Worm (Caenorhabditis elegans) whole organism, L4/young adult: Measurements from ENCODE around the gene rbm-17.
A peak's percentile ranks its signal among the peaks of the same experiment; 100 is the strongest.

Experiments used
- W03F9.2 ChIP-seq: fragments of 150-350 bp; optimal IDR thresholded peaks from 2 replicates; lab custom pipeline; 2014; ENCODE audit warnings: missing biosample characterization, missing genetic modification characterization
- dao-5 ChIP-seq: sonication (generic microtip); optimal IDR thresholded peaks from 2 replicates; lab custom pipeline; 2016; ENCODE audit warnings: missing genotype, missing genetic modification characterization, moderate library complexity, missing compliant biosample characterization
- him-1 ChIP-seq: sonication (generic microtip); optimal IDR thresholded peaks from 2 replicates; lab custom pipeline; 2016; ENCODE audit warnings: missing genotype, missing genetic modification reagents, missing genetic modification characterization, missing compliant biosample characterization

rbm-17 gene

DNA sequence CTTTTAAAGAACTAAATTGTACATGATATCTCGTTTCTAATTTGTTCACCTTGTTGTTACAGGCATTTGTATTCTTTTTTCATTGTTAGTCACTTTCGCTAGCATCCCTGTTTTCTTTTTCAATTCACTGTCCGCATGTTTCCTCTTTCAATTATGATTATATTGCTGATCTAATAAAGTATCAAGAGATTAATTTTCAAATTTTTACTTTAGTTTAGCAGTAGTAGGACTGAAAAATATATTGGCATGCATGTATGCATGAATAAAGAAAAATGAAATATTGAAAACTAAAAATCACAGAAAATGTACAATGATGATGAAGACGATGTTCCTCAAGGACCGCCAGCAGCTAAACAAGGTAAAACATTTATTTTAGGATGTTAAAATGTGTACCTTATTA is at the start of gene rbm-17:
Gene rbm-17, plus strand, starts transcription at position 301 of the 400 bp plus-strand sequence.
- TF ChIP-seq W03F9.2 (tag; lab: Kevin White, UChicago) (no peak), dao-5 (tag; lab: Kevin White, UChicago) (no peak), him-1 (tag; lab: Kevin White, UChicago) (no peak)

- TF ChIP-seq dao-5 (tag; lab: Kevin White, UChicago): no peak
- no peak for TF ChIP-seq him-1 (tag; lab: Kevin White, UChicago)
Observed at ce11 chrIV:11592165-11592564, 46.0 kb upstream of the rbm-17 start, which contains the start of gene spe-36. Gene spe-36 (minus strand): TSS chrIV:11592265.

DNA sequence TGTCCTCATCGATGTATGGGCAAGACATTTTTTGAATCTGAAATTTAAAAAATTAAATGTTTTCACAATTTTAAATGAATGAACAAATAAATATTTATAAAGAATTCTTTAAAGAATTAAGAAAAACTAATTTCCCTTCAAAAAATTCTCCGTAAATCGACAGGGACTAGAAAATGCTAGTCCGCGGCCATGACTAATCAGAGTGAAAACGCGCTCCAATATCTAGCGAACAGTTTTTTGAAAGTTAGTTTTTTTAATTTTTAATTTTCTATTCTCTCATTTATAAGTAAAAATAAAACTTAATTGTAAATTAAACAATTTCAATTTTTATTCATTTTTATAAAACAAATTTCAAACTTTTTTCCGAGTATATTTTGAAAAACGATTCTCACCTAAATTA is 45.3 kb upstream of the rbm-17 start:
- TF ChIP-seq dao-5 (tag; lab: Kevin White, UChicago) (no peak), him-1 (tag; lab: Kevin White, UChicago) (no peak), W03F9.2 (tag; lab: Kevin White, UChicago) (peak; percentile 88)

DNA sequence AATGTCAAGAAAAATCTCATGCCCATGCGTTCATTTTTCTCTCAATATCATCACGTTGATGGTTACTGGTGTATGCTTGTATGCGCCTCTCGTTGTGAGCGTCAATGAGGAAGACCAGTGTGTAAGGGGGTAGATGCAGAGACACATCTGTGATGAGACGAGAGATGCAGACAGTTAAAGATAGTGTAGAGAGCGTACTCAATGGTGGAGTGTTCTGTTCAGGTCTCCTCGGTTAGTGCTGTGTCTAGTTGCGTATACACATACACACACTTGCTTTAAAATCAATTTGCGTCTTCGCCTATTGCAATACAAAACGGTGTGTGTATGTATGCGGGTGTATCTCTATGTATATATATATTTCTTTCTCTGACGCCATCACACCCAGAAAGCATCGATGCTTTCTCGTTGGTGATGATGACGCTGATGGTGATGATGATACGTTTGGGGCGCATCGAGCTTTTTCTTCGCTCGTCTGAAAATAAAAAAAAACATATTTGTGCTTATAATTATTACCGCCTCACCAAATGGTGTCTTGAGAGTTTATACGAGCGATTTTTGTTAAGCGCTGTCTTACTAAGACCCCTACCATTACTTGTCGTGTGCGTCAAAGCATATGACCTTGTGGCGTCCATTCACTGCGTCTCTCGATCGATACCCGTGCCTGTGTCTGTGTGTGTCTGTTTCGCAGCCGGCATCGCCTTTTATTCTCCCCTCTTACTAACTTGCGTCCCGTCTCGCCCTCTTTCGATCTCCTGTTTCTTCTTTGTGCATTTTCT is 44.5 kb upstream of the rbm-17 start, which contains the start of gene F40F11.3:
Gene F40F11.3, minus strand, starts transcription at position 589 of the 776 bp plus-strand sequence.
- TF ChIP-seq him-1 (tag; lab: Kevin White, UChicago) (no peak), W03F9.2 (tag; lab: Kevin White, UChicago) (peak; percentile 43), dao-5 (tag; lab: Kevin White, UChicago) (no peak)

- TF ChIP-seq dao-5 (tag; lab: Kevin White, UChicago) (no peak), W03F9.2 (tag; lab: Kevin White, UChicago) (no peak), him-1 (tag; lab: Kevin White, UChicago) (peak; percentile 23)
Observed at ce11 chrIV:11594191-11594673, 43.9 kb upstream of the rbm-17 start, which contains the start of gene mig-38. Gene mig-38 (plus strand): TSS chrIV:11594244.

DNA sequence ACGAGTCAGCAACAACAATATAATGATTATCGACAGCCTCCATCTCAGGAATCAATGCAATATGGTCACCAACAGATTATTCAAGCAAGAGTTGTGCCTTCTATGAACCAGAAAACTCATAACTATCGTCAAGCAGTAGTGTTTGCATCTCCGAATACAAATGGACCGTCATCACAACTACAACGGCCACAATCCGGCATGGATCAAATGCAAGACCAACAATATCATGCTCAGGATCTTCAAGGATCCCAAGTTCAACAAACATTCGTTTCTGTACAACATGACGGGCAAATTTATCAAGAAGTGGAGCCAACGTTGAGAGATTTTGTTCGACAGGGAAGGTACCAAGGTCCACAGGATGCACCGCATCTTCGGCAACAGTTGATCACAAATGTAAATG is 41.0 kb upstream of the rbm-17 start:
- TF ChIP-seq dao-5 (tag; lab: Kevin White, UChicago) (no peak), W03F9.2 (tag; lab: Kevin White, UChicago) (no peak), him-1 (tag; lab: Kevin White, UChicago) (no peak)

- no peak for TF ChIP-seq dao-5 (tag; lab: Kevin White, UChicago)
Observed at ce11 chrIV:11599717-11600116, 38.4 kb upstream of the rbm-17 start.

DNA sequence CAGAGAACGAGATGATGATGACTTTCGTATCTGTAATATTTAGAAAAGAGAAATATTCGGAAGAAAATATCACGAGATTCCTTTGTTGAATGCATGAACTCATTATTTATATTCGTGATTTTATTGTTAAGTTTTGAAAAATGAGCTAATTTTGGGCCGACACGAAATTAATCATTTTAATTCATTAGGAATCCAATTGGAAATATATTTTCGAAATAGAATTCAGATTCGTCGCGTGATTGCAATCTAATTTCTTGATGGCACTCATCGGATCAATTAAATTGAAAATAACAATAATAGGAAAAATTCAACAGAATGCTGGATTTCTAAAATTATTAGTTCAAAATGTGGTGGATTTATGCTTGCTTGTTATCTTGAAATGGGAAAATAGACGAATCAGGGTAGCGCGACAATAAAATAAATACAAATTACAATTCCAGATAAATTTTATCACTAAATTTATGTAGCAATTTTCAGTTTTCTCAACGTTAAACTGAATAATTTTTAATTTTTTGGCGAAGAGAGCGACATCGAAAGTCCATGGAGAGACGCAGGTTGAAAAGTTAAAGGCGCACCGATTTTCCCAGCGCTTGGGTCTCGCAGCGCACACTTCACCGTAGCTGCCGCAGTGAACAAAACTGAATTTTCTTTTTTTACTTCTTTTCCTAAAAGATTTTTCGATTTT is 36.3 kb upstream of the rbm-17 start:
- TF ChIP-seq dao-5 (tag; lab: Kevin White, UChicago) (no peak), him-1 (tag; lab: Kevin White, UChicago) (peak; percentile 38), W03F9.2 (tag; lab: Kevin White, UChicago) (peak; percentile 88)

ce11 chrIV:11602498-11603068 is 35.5 kb upstream of the rbm-17 start, which contains the start of gene rps-11:
Gene rps-11 (plus strand): TSS chrIV:11602641.
- no peak for TF ChIP-seq dao-5 (tag; lab: Kevin White, UChicago)
- no peak for TF ChIP-seq W03F9.2 (tag; lab: Kevin White, UChicago)
- TF ChIP-seq him-1 (tag; lab: Kevin White, UChicago): no peak

- no peak for TF ChIP-seq W03F9.2 (tag; lab: Kevin White, UChicago)
Observed at ce11 chrIV:11603265-11603840, 34.8 kb upstream of the rbm-17 start.

- TF ChIP-seq dao-5 (tag; lab: Kevin White, UChicago) (no peak), W03F9.2 (tag; lab: Kevin White, UChicago) (peak; percentile 89), him-1 (tag; lab: Kevin White, UChicago) (no peak)
Observed at ce11 chrIV:11604909-11605308, 33.2 kb upstream of the rbm-17 start, which contains the start of the genes ragc-1 and Y24F12A.1. Gene ragc-1 (minus strand): TSS chrIV:11604933. Gene Y24F12A.1 (plus strand): TSS chrIV:11605254.

ce11 chrIV:11620909-11621308 is 17.2 kb upstream of the rbm-17 start, which contains the start of gene dsl-5:
Gene dsl-5 (minus strand): TSS chrIV:11621009.
- TF ChIP-seq dao-5 (tag; lab: Kevin White, UChicago) (no peak), W03F9.2 (tag; lab: Kevin White, UChicago) (no peak), him-1 (tag; lab: Kevin White, UChicago) (no peak)

DNA sequence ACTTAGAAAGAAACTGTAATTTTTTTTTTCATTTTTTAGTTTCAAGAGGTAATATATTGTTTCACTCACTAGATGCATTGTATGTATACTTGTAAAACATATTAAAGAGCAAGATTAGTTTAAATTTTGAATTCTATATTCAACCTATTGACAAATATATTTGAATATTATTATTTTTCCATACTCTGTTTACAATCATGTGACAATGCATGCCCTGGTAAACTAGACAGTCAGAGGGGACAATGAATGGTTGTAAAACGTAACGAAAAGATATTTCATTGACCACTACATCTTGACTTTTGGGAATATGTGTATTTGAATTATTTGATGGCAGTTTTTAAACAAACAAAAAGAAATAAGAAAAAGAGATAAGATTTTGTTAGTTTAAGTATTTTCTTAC is 15.8 kb upstream of the rbm-17 start:
- no peak for TF ChIP-seq W03F9.2 (tag; lab: Kevin White, UChicago)
- TF ChIP-seq him-1 (tag; lab: Kevin White, UChicago): no peak
- TF ChIP-seq dao-5 (tag; lab: Kevin White, UChicago): no peak
